Worm (Caenorhabditis elegans): ENCODE results near the gene srh-179.

Gene srh-179

ce11 chrV:18461200-18461728, 14.9 kb upstream of the srh-179 start, which contains the start of gene ZK228.3:
Gene ZK228.3, minus strand, starts transcription at chrV:18461250.
- TF ChIP-seq pes-1 (GFP tag; IDR thresholded peaks at IDR 0.05) (no peak), flt-1 (GFP tag; IDR thresholded peaks at IDR 0.05) (no peak), hmbx-1 (tag; optimal IDR thresholded peaks at IDR 0.05) (no peak), aly-1 (tag; optimal IDR thresholded peaks at IDR 0.05) (no peak), scrt-1 (GFP tag; IDR thresholded peaks at IDR 0.05) (no peak), hnd-1 (tag; optimal IDR thresholded peaks at IDR 0.05) (no peak), tra-4 (tag; optimal IDR thresholded peaks at IDR 0.05) (no peak), F13C5.2 (tag; optimal IDR thresholded peaks at IDR 0.05) (no peak), ceh-36 (tag; optimal IDR thresholded peaks at IDR 0.05) (no peak), sea-1 (GFP tag; conservative IDR thresholded peaks at IDR 0.05) (no peak)

ce11 chrV:18462365-18462837, 13.8 kb upstream of the srh-179 start, which contains the start of gene ZK228.4:
Gene ZK228.4, plus strand, starts transcription at chrV:18462787.
- no peak for TF ChIP-seq hmbx-1 (tag; optimal IDR thresholded peaks at IDR 0.05)

- no peak for TF ChIP-seq ama-1 (optimal IDR thresholded peaks at IDR 0.05)
- no peak for TF ChIP-seq aly-1 (tag; optimal IDR thresholded peaks at IDR 0.05)
- no peak for TF ChIP-seq ceh-36 (tag; optimal IDR thresholded peaks at IDR 0.05)
- no peak for TF ChIP-seq hmbx-1 (tag; optimal IDR thresholded peaks at IDR 0.05)
- no peak for TF ChIP-seq flt-1 (GFP tag; IDR thresholded peaks at IDR 0.05)
- TF ChIP-seq ets-7 (tag; optimal IDR thresholded peaks at IDR 0.05) = no peak
- no peak for TF ChIP-seq hnd-1 (tag; optimal IDR thresholded peaks at IDR 0.05)
- no peak for TF ChIP-seq tbx-11 (GFP tag; IDR thresholded peaks at IDR 0.05)
- no peak for TF ChIP-seq hmg-4 (GFP tag; optimal IDR thresholded peaks at IDR 0.05)
These were observed 8.1 kb upstream of the srh-179 start, which contains the start of gene ZK228.13 for ce11 chrV:18468097-18468496. Gene ZK228.13, minus strand, starts transcription at chrV:18468197.

- TF ChIP-seq tbx-11 (GFP tag; IDR thresholded peaks at IDR 0.05) = no peak
- no peak for TF ChIP-seq ama-1 (optimal IDR thresholded peaks at IDR 0.05)
- TF ChIP-seq tbx-37 (GFP tag; conservative IDR thresholded peaks at IDR 0.05) = no peak
- TF ChIP-seq hmg-4 (GFP tag; optimal IDR thresholded peaks at IDR 0.05) = no peak
- no peak for TF ChIP-seq aly-1 (tag; optimal IDR thresholded peaks at IDR 0.05)
- TF ChIP-seq flt-1 (GFP tag; IDR thresholded peaks at IDR 0.05) = no peak
- no peak for TF ChIP-seq sea-1 (GFP tag; conservative IDR thresholded peaks at IDR 0.05)
- no peak for TF ChIP-seq B0310.2 (tag; optimal IDR thresholded peaks at IDR 0.05)
- no peak for TF ChIP-seq ceh-36 (tag; optimal IDR thresholded peaks at IDR 0.05)
- TF ChIP-seq hmbx-1 (tag; optimal IDR thresholded peaks at IDR 0.05) = no peak
- no peak for TF ChIP-seq ceh-13 (GFP tag; optimal IDR thresholded peaks at IDR 0.05)
- TF ChIP-seq hnd-1 (tag; optimal IDR thresholded peaks at IDR 0.05) = no peak
These were observed 2.8 kb upstream of the srh-179 start, which contains the start of gene srh-182 for ce11 chrV:18473415-18473814. Gene srh-182, minus strand, starts transcription at chrV:18473515.

- TF ChIP-seq ceh-36 (tag; optimal IDR thresholded peaks at IDR 0.05) (no peak), aly-1 (tag; optimal IDR thresholded peaks at IDR 0.05) (no peak), flt-1 (GFP tag; IDR thresholded peaks at IDR 0.05) (no peak), ama-1 (optimal IDR thresholded peaks at IDR 0.05) (no peak), ets-7 (tag; optimal IDR thresholded peaks at IDR 0.05) (no peak), tbx-37 (GFP tag; conservative IDR thresholded peaks at IDR 0.05) (no peak)
These were observed 2.0 kb upstream of the srh-179 start, which contains the start of gene srh-181 for ce11 chrV:18474223-18474622. Gene srh-181, plus strand, starts transcription at chrV:18474523.

- TF ChIP-seq scrt-1 (GFP tag; IDR thresholded peaks at IDR 0.05) (no peak), F13C5.2 (tag; optimal IDR thresholded peaks at IDR 0.05) (no peak), flt-1 (GFP tag; IDR thresholded peaks at IDR 0.05) (no peak), B0310.2 (tag; optimal IDR thresholded peaks at IDR 0.05) (no peak), tbx-11 (GFP tag; IDR thresholded peaks at IDR 0.05) (no peak), tra-4 (tag; optimal IDR thresholded peaks at IDR 0.05) (no peak), ceh-13 (GFP tag; optimal IDR thresholded peaks at IDR 0.05) (no peak), ets-7 (tag; optimal IDR thresholded peaks at IDR 0.05) (no peak), sea-1 (GFP tag; conservative IDR thresholded peaks at IDR 0.05) (no peak), pes-1 (GFP tag; IDR thresholded peaks at IDR 0.05) (no peak), hmbx-1 (tag; optimal IDR thresholded peaks at IDR 0.05) (no peak), hnd-1 (tag; optimal IDR thresholded peaks at IDR 0.05) (no peak)
These were observed 4.0 kb downstream of the srh-179 start, which contains the start of gene srh-178 for ce11 chrV:18480231-18480630. Gene srh-178, minus strand, starts transcription at chrV:18480331.

ce11 chrV:18487158-18487557, 11.0 kb downstream of the srh-179 start, which contains the start of gene Y51A2D.18:
Gene Y51A2D.18, minus strand, starts transcription at chrV:18487258.
- TF ChIP-seq scrt-1 (GFP tag; IDR thresholded peaks at IDR 0.05) (no peak), tra-4 (tag; optimal IDR thresholded peaks at IDR 0.05) (no peak), aly-1 (tag; optimal IDR thresholded peaks at IDR 0.05) (no peak), ceh-36 (tag; optimal IDR thresholded peaks at IDR 0.05) (no peak), tbx-37 (GFP tag; conservative IDR thresholded peaks at IDR 0.05) (no peak), B0310.2 (tag; optimal IDR thresholded peaks at IDR 0.05) (no peak), hmg-4 (GFP tag; optimal IDR thresholded peaks at IDR 0.05) (no peak), F13C5.2 (tag; optimal IDR thresholded peaks at IDR 0.05) (no peak), ets-7 (tag; optimal IDR thresholded peaks at IDR 0.05) (no peak), hmbx-1 (tag; optimal IDR thresholded peaks at IDR 0.05) (no peak), sea-1 (GFP tag; conservative IDR thresholded peaks at IDR 0.05) (no peak), flt-1 (GFP tag; IDR thresholded peaks at IDR 0.05) (no peak), tbx-11 (GFP tag; IDR thresholded peaks at IDR 0.05) (no peak), ama-1 (optimal IDR thresholded peaks at IDR 0.05) (no peak), pes-1 (GFP tag; IDR thresholded peaks at IDR 0.05) (no peak), ceh-13 (GFP tag; optimal IDR thresholded peaks at IDR 0.05) (no peak), hnd-1 (tag; optimal IDR thresholded peaks at IDR 0.05) (no peak)

- peak; percentile 33 for TF ChIP-seq hmg-4 (GFP tag; optimal IDR thresholded peaks at IDR 0.05)
- peak; percentile 58 for TF ChIP-seq F13C5.2 (tag; optimal IDR thresholded peaks at IDR 0.05)
- no peak for TF ChIP-seq hnd-1 (tag; optimal IDR thresholded peaks at IDR 0.05)
These were observed 14.2 kb downstream of the srh-179 start for ce11 chrV:18490284-18490832.
